Fruit fly (Drosophila melanogaster) Kc167 (cell line): ENCODE data around the gene CG9717.

Source experiments
- h ChIP-seq: fragments of >200 bp; optimal IDR thresholded peaks from 3 replicates; lab custom pipeline; 2018; ENCODE audit warnings: missing external identifiers
- insv ChIP-seq: fragments of >200 bp; optimal IDR thresholded peaks from 3 replicates; lab custom pipeline; 2018; ENCODE audit warnings: missing external identifiers
- psq ChIP-seq: fragments of >200 bp; optimal IDR thresholded peaks from 2 replicates; lab custom pipeline; 2017; ENCODE audit warnings: missing external identifiers

DNA sequence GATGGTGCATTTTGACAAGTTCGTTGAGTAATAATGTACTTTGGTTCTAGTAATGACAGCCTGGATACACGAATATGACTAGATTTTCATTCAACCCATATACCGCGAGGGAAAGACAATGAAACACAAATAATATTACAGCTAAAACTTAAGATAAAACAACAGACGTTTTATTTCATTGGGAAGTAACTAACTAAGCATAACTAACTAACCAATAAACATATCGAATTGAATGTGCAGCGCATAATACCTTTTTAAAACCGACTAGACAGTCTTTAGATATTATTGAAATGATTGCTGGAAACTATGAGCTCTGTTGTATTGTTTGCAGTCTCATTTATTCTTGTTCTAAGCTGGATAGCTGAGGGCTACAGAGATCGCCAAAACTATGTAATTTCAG, 18.8 kb upstream of the CG9717 start, which contains the start of gene CG31016:
- TF ChIP-seq h (lab: Kevin White, UChicago) (no peak), insv (lab: Kevin White, UChicago) (no peak), psq (no peak)
